Worm (Caenorhabditis elegans) whole organism, late embryonic: ENCODE measurements around the gene fbxa-51.

Experiments
- ceh-34 ChIP-seq: sonication (generic microtip); optimal IDR thresholded peaks from 2 replicates; lab custom pipeline; 2016; ENCODE audit warnings: mild to moderate bottlenecking, missing genetic modification characterization, missing compliant biosample characterization
- ceh-6 ChIP-seq: fragments of 200-800 bp; sonication (Bioruptor generic); optimal IDR thresholded peaks from 2 replicates; lab custom pipeline; 2018; ENCODE audit warnings: mild to moderate bottlenecking, missing genetic modification characterization, missing compliant biosample characterization
- dmd-4 ChIP-seq: sonication (generic microtip); optimal IDR thresholded peaks from 2 replicates; lab custom pipeline; 2016; ENCODE audit warnings: borderline replicate concordance, missing genetic modification characterization, missing compliant biosample characterization
- ets-4 ChIP-seq: sonication (generic microtip); optimal IDR thresholded peaks from 2 replicates; lab custom pipeline; 2016; ENCODE audit warnings: missing genetic modification characterization, missing compliant biosample characterization
- fkh-10 ChIP-seq: fragments of 150-350 bp; optimal IDR thresholded peaks from 2 replicates; lab custom pipeline; 2014; ENCODE audit warnings: missing biosample characterization, missing genetic modification reagents, missing genetic modification characterization
- madf-2 ChIP-seq: sonication (generic microtip); optimal IDR thresholded peaks from 2 replicates; lab custom pipeline; 2017; ENCODE audit warnings: missing genetic modification characterization, missing compliant biosample characterization
- nhr-11 ChIP-seq: fragments of 150-350 bp; optimal IDR thresholded peaks from 2 replicates; lab custom pipeline; 2014; ENCODE audit warnings: missing biosample characterization, missing genetic modification characterization
- pag-3 ChIP-seq: sonication (generic microtip); optimal IDR thresholded peaks from 2 replicates; lab custom pipeline; 2016; ENCODE audit warnings: missing compliant biosample characterization, missing genetic modification characterization, borderline replicate concordance
- pha-4 ChIP-seq: fragments of 150-350 bp; optimal IDR thresholded peaks from 2 replicates; lab custom pipeline; 2018; ENCODE audit warnings: missing biosample characterization, missing genetic modification reagents, missing genetic modification characterization
- pros-1 ChIP-seq: fragments of 150-350 bp; optimal IDR thresholded peaks from 2 replicates; lab custom pipeline; 2014; ENCODE audit warnings: missing biosample characterization, missing genetic modification reagents, missing genetic modification characterization
- tbx-7 ChIP-seq: sonication (generic microtip); optimal IDR thresholded peaks from 2 replicates; lab custom pipeline; 2016; ENCODE audit warnings: missing genotype, missing genetic modification characterization, missing compliant biosample characterization
- ttx-3 ChIP-seq: sonication (generic microtip); optimal IDR thresholded peaks from 2 replicates; lab custom pipeline; 2016; ENCODE audit warnings: missing genetic modification reagents, missing genetic modification characterization, missing compliant biosample characterization

DNA sequence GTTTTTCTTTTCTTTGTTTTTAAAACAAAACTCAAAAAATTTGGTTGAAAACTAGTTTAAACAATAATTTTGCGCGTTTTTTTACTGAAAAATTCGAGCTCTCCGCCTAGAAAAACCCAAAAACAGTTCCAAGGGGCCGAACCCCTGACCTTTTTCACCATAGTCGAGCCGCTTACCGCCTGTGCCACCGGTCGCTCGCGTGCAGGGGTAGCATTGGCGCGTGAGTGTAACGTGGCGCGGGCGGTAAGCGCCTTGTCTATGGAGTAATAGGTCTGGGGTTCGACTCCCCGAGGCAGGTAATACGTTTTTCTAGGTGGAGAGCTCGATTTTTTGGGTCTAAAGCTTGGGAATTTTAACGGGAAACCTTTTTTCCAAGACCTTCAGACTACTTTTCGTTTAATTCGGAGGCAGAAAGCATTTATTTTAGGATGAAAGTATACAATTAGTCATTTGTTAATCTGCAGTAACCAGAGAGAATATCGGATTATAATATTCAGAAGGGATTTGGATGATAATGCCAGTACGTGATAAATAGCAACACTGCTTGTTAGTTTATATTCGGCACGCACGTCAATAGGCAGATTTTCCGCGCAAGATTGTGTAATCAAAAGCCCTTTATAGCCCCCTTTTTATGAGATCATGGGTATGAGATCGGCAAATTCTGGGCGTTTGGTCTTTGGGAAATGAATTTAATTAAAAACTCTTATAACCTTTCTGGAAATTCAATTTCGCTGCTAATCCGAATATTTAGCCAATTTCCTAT, 45.3 kb downstream of the fbxa-51 start:
- TF ChIP-seq ceh-34 (tag; lab: Kevin White, UChicago) (no peak), dmd-4 (tag; lab: Kevin White, UChicago) (no peak), ets-4 (tag; lab: Kevin White, UChicago) (no peak), pros-1 (tag; lab: Kevin White, UChicago) (no peak), ceh-6 (no peak), pag-3 (no peak), fkh-10 (GFP tag; lab: Kevin White, UChicago) (no peak), madf-2 (no peak), nhr-11 (tag; lab: Kevin White, UChicago) (no peak), ttx-3 (tag; lab: Kevin White, UChicago) (no peak), tbx-7 (no peak), pha-4 (no peak)
